Worm (Caenorhabditis elegans) whole organism, L4/young adult: ENCODE measurements around the gene ZC250.5.

Experiments used
- dao-5 ChIP-seq: sonication (generic microtip); optimal IDR thresholded peaks from 2 replicates; lab custom pipeline; 2016; ENCODE audit warnings: missing genotype, missing genetic modification characterization, moderate library complexity, missing compliant biosample characterization
- him-1 ChIP-seq: sonication (generic microtip); optimal IDR thresholded peaks from 2 replicates; lab custom pipeline; 2016; ENCODE audit warnings: missing genotype, missing genetic modification reagents, missing genetic modification characterization, missing compliant biosample characterization

- TF ChIP-seq dao-5, result no peak
- TF ChIP-seq him-1 (tag; lab: Kevin White, UChicago), result no peak
Measured at ce11 chrV:5813060-5813659, 7.6 kb downstream of the ZC250.5 start, which contains the start of gene ZC250.4.
